Fruit fly (Drosophila melanogaster): ENCODE results near the gene CG11882.

DNA sequence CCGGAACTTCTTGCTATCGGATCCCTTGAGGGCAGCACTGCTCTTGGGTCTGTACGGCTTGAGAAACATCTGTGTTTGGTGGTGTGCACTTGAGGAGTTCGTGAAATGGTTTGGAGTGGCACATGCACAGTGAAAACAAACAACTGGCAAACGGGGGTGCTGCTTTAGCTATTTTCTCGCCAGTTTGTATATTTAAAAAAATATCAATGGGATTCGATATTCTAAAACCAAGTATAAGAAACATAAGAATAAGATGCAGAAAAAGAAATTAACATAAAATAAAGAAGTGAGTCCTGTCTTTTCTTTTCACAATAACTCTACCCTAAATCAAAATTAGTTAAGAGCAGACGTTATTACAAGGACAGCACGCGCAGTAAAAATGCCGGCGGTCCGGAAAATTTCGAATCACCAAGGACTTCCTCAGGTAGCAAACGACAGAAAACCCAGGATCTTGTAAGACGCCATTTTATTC is 3.7 kb upstream of the CG11882 start, which contains the start of gene eIF2D:
- no peak for TF ChIP-seq CTCF (optimal IDR thresholded peaks at IDR 0.05)
- TF ChIP-seq CG8478 (optimal IDR thresholded peaks at IDR 0.05): no peak
